Fruit fly (Drosophila melanogaster) whole organism, embryonic: ENCODE data around the gene RpL34b.

Experiments used
- Aef1 ChIP-seq: fragments of 200-800 bp; sonication (Bioruptor generic); IDR thresholded peaks from 3 replicates; pipeline ENCODE4 v1.3.6; 2022; ENCODE audit warnings: missing biosample characterization, missing genetic modification characterization
- Awh ChIP-seq: fragments of 200-800 bp; sonication (Bioruptor generic); IDR thresholded peaks from 2 replicates; pipeline ENCODE4, ENCODE4 v1.3.6; 2022; ENCODE audit warnings: missing biosample characterization, missing genetic modification characterization
- CG10321 ChIP-seq: fragments of 200-800 bp; sonication (Bioruptor generic); IDR thresholded peaks from 2 replicates; pipeline ENCODE4 v1.3.6; 2022; ENCODE audit warnings: missing biosample characterization, missing genetic modification characterization
- CG11696 ChIP-seq: fragments of 200-800 bp; sonication (Bioruptor generic); IDR thresholded peaks from 2 replicates; pipeline ENCODE4 v1.3.6; 2022; ENCODE audit warnings: missing biosample characterization, missing genetic modification characterization
- CG11723 ChIP-seq: fragments of 200-800 bp; sonication (Bioruptor generic); optimal IDR thresholded peaks from 2 replicates; lab custom pipeline; 2017; ENCODE audit warnings: missing biosample characterization, mild to moderate bottlenecking, missing genetic modification characterization
- CG12071 ChIP-seq: fragments of 200-800 bp; sonication (Bioruptor generic); optimal IDR thresholded peaks from 3 replicates; lab custom pipeline; 2018; ENCODE audit warnings: missing biosample characterization, mild to moderate bottlenecking, missing genetic modification characterization
- CG12236 ChIP-seq: fragments of 200-800 bp; sonication (Bioruptor generic); optimal IDR thresholded peaks from 2 replicates; lab custom pipeline; 2016; ENCODE audit warnings: missing biosample characterization, missing genetic modification characterization
- CG13296 ChIP-seq: fragments of 200-800 bp; sonication (Bioruptor generic); optimal IDR thresholded peaks from 3 replicates; lab custom pipeline; 2018; ENCODE audit warnings: missing biosample characterization, mild to moderate bottlenecking, missing genetic modification characterization
- CG15601 ChIP-seq: fragments of 200-800 bp; sonication (Bioruptor generic); optimal IDR thresholded peaks from 3 replicates; lab custom pipeline; 2019; ENCODE audit warnings: missing biosample characterization, mild to moderate bottlenecking, missing genetic modification characterization, moderate library complexity
- CG1647 ChIP-seq: fragments of 200-800 bp; sonication (Bioruptor generic); optimal IDR thresholded peaks from 3 replicates; lab custom pipeline; 2016; ENCODE audit warnings: missing biosample characterization, missing genetic modification characterization
- CG16813 ChIP-seq: fragments of 200-800 bp; sonication (Bioruptor generic); IDR thresholded peaks from 3 replicates; pipeline ENCODE4 v1.3.6; 2022; ENCODE audit warnings: missing biosample characterization, missing genetic modification characterization; ENCODE audit not compliant: partially characterized antibody
- CG17385 ChIP-seq: fragments of 200-800 bp; sonication (Bioruptor generic); optimal IDR thresholded peaks from 3 replicates; lab custom pipeline; 2018; ENCODE audit warnings: missing biosample characterization, mild to moderate bottlenecking, missing genetic modification characterization
- CG18011 ChIP-seq: fragments of 200-800 bp; sonication (Bioruptor generic); optimal IDR thresholded peaks from 2 replicates; lab custom pipeline; 2017; ENCODE audit warnings: missing biosample characterization, missing genetic modification characterization, mild to moderate bottlenecking, moderate library complexity, missing genotype
- CG18599 ChIP-seq: fragments of 200-800 bp; sonication (Bioruptor generic); optimal IDR thresholded peaks from 3 replicates; lab custom pipeline; 2017; ENCODE audit warnings: missing biosample characterization, missing genetic modification characterization, mild to moderate bottlenecking, moderate library complexity, missing genetic modification reagents
- CG2120 ChIP-seq: fragments of 200-800 bp; sonication (Bioruptor generic); optimal IDR thresholded peaks from 3 replicates; lab custom pipeline; 2016; ENCODE audit warnings: missing biosample characterization, missing genetic modification characterization
- CG2875 ChIP-seq: fragments of 200-800 bp; sonication (Bioruptor generic); optimal IDR thresholded peaks from 2 replicates; lab custom pipeline; 2017; ENCODE audit warnings: missing biosample characterization, mild to moderate bottlenecking, missing genetic modification characterization, missing genetic modification reagents
- CG3065 ChIP-seq: fragments of 200-800 bp; sonication (Bioruptor generic); optimal IDR thresholded peaks from 2 replicates; lab custom pipeline; 2016; ENCODE audit warnings: missing biosample characterization, missing genetic modification characterization
- CG33557 ChIP-seq: fragments of 200-800 bp; sonication (Bioruptor generic); optimal IDR thresholded peaks from 2 replicates; lab custom pipeline; 2019; ENCODE audit warnings: missing biosample characterization, mild to moderate bottlenecking, missing genetic modification characterization, moderate library complexity
- CG4328 ChIP-seq: fragments of 200-800 bp; sonication (Bioruptor generic); optimal IDR thresholded peaks from 3 replicates; lab custom pipeline; 2017; ENCODE audit warnings: missing biosample characterization, missing genetic modification reagents, missing genetic modification characterization
- CG4730 ChIP-seq: fragments of 200-800 bp; sonication (Bioruptor generic); IDR thresholded peaks from 2 replicates; pipeline ENCODE4 v1.3.6; 2022; ENCODE audit warnings: missing biosample characterization, missing genetic modification characterization
- CG6765 ChIP-seq: fragments of 200-800 bp; sonication (Bioruptor generic); optimal IDR thresholded peaks from 3 replicates; lab custom pipeline; 2017; ENCODE audit warnings: missing biosample characterization, mild to moderate bottlenecking, missing genetic modification characterization
- CG7357 ChIP-seq: fragments of 200-800 bp; sonication (Bioruptor generic); IDR thresholded peaks from 3 replicates; pipeline ENCODE4 v1.3.6; 2022; ENCODE audit warnings: missing biosample characterization, missing genetic modification characterization
- Camta ChIP-seq: fragments of 200-800 bp; sonication (Bioruptor generic); optimal IDR thresholded peaks from 2 replicates; lab custom pipeline; 2016; ENCODE audit warnings: missing biosample characterization, missing genetic modification characterization
- D19A ChIP-seq: fragments of 200-800 bp; optimal IDR thresholded peaks from 3 replicates; lab custom pipeline; 2019; ENCODE audit warnings: missing biosample characterization, mild to moderate bottlenecking, missing genetic modification characterization, moderate library complexity
- E2f2 ChIP-seq: fragments of 200-800 bp; sonication (Bioruptor generic); IDR thresholded peaks from 2 replicates; pipeline ENCODE4 v1.3.6; 2022; ENCODE audit warnings: missing biosample characterization, missing genetic modification characterization
- HLH3B ChIP-seq: fragments of 200-800 bp; sonication (Bioruptor generic); IDR thresholded peaks from 2 replicates; pipeline ENCODE4 v1.3.6; 2022; ENCODE audit warnings: missing biosample characterization, missing genetic modification characterization
- HmgD ChIP-seq: fragments of 200-800 bp; sonication (Bioruptor generic); optimal IDR thresholded peaks from 3 replicates; lab custom pipeline; 2016; ENCODE audit warnings: missing biosample characterization, missing genetic modification characterization
- Nf-YC ChIP-seq: fragments of 200-800 bp; optimal IDR thresholded peaks from 3 replicates; lab custom pipeline; 2019; ENCODE audit warnings: missing biosample characterization, mild to moderate bottlenecking, missing genetic modification characterization, moderate library complexity
- Rfx ChIP-seq: fragments of 200-800 bp; sonication (Bioruptor generic); IDR thresholded peaks from 2 replicates; pipeline ENCODE4 v1.3.6; 2022; ENCODE audit warnings: missing biosample characterization, missing genetic modification characterization
- Sox102F ChIP-seq: fragments of 200-800 bp; sonication (Bioruptor generic); optimal IDR thresholded peaks from 2 replicates; lab custom pipeline; 2018; ENCODE audit warnings: missing biosample characterization, mild to moderate bottlenecking, missing genetic modification characterization, moderate library complexity
- Xrp1 ChIP-seq: fragments of 200-800 bp; sonication (Bioruptor generic); IDR thresholded peaks from 2 replicates; pipeline ENCODE4 v1.3.6; 2022; ENCODE audit warnings: missing biosample characterization, missing genetic modification characterization
- ash1 ChIP-seq: fragments of 200-800 bp; sonication (Bioruptor generic); optimal IDR thresholded peaks from 2 replicates; lab custom pipeline; 2018; ENCODE audit warnings: missing biosample characterization, mild to moderate bottlenecking, missing genetic modification characterization
- bbx ChIP-seq: fragments of 200-800 bp; sonication (Bioruptor generic); IDR thresholded peaks from 2 replicates; pipeline ENCODE4 v1.3.6; 2022; ENCODE audit warnings: missing biosample characterization, missing genetic modification characterization; ENCODE audit not compliant: partially characterized antibody
- caup ChIP-seq: fragments of 200-800 bp; sonication (Bioruptor generic); optimal IDR thresholded peaks from 3 replicates; lab custom pipeline; 2017; ENCODE audit warnings: missing biosample characterization, mild to moderate bottlenecking, missing genetic modification characterization, moderate library complexity; ENCODE audit not compliant: severe bottlenecking
- corto ChIP-seq: fragments of 200-800 bp; sonication (Bioruptor generic); optimal IDR thresholded peaks from 2 replicates; lab custom pipeline; 2016; ENCODE audit warnings: missing biosample characterization, mild to moderate bottlenecking, missing genetic modification characterization, moderate library complexity
- dmrt11E ChIP-seq: fragments of 200-800 bp; sonication (Bioruptor generic); optimal IDR thresholded peaks from 3 replicates; lab custom pipeline; 2018; ENCODE audit warnings: missing biosample characterization, mild to moderate bottlenecking, missing genetic modification characterization, moderate library complexity
- fru ChIP-seq: fragments of >200 bp; optimal IDR thresholded peaks from 2 replicates; lab custom pipeline; 2017
- gsb-n ChIP-seq: fragments of 200-800 bp; sonication (Bioruptor generic); optimal IDR thresholded peaks from 3 replicates; lab custom pipeline; 2018; ENCODE audit warnings: missing biosample characterization, mild to moderate bottlenecking, missing genetic modification characterization
- luna ChIP-seq: fragments of 200-800 bp; sonication (Bioruptor generic); optimal IDR thresholded peaks from 2 replicates; lab custom pipeline; 2016; ENCODE audit warnings: missing biosample characterization, missing genetic modification characterization
- odd ChIP-seq: fragments of 200-800 bp; sonication (Bioruptor generic); optimal IDR thresholded peaks from 2 replicates; lab custom pipeline; 2017; ENCODE audit warnings: missing biosample characterization, mild to moderate bottlenecking, missing genetic modification characterization
- org-1 ChIP-seq: fragments of 200-800 bp; sonication (Bioruptor generic); optimal IDR thresholded peaks from 2 replicates; lab custom pipeline; 2017; ENCODE audit warnings: missing biosample characterization, missing genetic modification characterization
- pita ChIP-seq: fragments of 200-800 bp; sonication (Bioruptor generic); optimal IDR thresholded peaks from 2 replicates; lab custom pipeline; 2017; ENCODE audit warnings: missing biosample characterization, mild to moderate bottlenecking, missing genetic modification characterization
- ranshi ChIP-seq: fragments of 200-800 bp; sonication (Bioruptor generic); IDR thresholded peaks from 2 replicates; pipeline ENCODE4 v1.3.6; 2022; ENCODE audit warnings: missing biosample characterization, missing genetic modification characterization
- sc ChIP-seq, 3 experiments: fragments of >200 bp in 2 of 3; fragments of 200-800 bp in 1 of 3; sonication (Bioruptor generic) in 1 of 3; optimal IDR thresholded peaks; 2 replicates in 2 of 3; 3 replicates in 1 of 3; lab custom pipeline; 2017; ENCODE audit warnings: mild to moderate bottlenecking in 1 of 3, missing biosample characterization in 1 of 3, missing genetic modification characterization in 1 of 3, missing genetic modification reagents in 1 of 3
- slou ChIP-seq: fragments of 200-800 bp; sonication (Bioruptor generic); optimal IDR thresholded peaks from 3 replicates; lab custom pipeline; 2016; ENCODE audit warnings: missing biosample characterization, missing genetic modification characterization
- sna ChIP-seq: fragments of 200-800 bp; sonication (Bioruptor generic); IDR thresholded peaks from 2 replicates; pipeline ENCODE4 v1.3.6; 2022; ENCODE audit warnings: missing biosample characterization, missing genetic modification characterization; ENCODE audit not compliant: partially characterized antibody
- sr ChIP-seq: fragments of 200-800 bp; sonication (Bioruptor generic); IDR thresholded peaks from 3 replicates; pipeline ENCODE4 v1.3.6; 2022; ENCODE audit warnings: missing biosample characterization, missing genetic modification characterization
- tup ChIP-seq: fragments of 200-800 bp; sonication (Bioruptor generic); optimal IDR thresholded peaks from 2 replicates; lab custom pipeline; 2016; ENCODE audit warnings: missing biosample characterization, mild to moderate bottlenecking, missing genetic modification characterization, moderate library complexity
- twi ChIP-seq: fragments of 200-800 bp; optimal IDR thresholded peaks from 2 replicates; lab custom pipeline; 2019; ENCODE audit warnings: missing biosample characterization, mild to moderate bottlenecking, missing genetic modification characterization, moderate library complexity
- wdn ChIP-seq: fragments of 200-800 bp; sonication (Bioruptor generic); IDR thresholded peaks from 2 replicates; pipeline ENCODE4 v1.3.6; 2022; ENCODE audit warnings: missing biosample characterization, missing genetic modification characterization

The RpL34b gene

dm6 chr3R:9428189-9428699 lies 27.2 kb upstream of the RpL34b start (continued):
- TF ChIP-seq CG6765 (GFP tag; lab: Kevin White, UChicago) (peak; percentile 74), CG1647 (no peak), dmrt11E (no peak), org-1 (GFP tag; lab: Kevin White, UChicago) (peak; percentile 51), Awh (0 out of 2 replicates have a peak, but pooled peaks have one; percentile 18), corto (GFP tag; lab: Kevin White, UChicago) (peak; percentile 21), odd (GFP tag; lab: Kevin White, UChicago) (peak; percentile 58), CG15601 (tag; lab: Kevin White, UChicago) (peak; percentile 24), E2f2 (peak; percentile 37; the same call in 1 of the 2 replicates), luna (GFP tag; lab: Kevin White, UChicago) (no peak), CG12071 (peak; percentile 67), CG10321 (GFP tag; lab: Robert Waterston, UW) (0 out of 2 replicates have a peak, but pooled peaks have one; percentile 15), CG7357 (GFP tag; lab: Robert Waterston, UW) (no peak), pita (GFP tag; lab: Kevin White, UChicago) (no peak), CG17385 (GFP tag; lab: Kevin White, UChicago) (peak; percentile 58), Aef1 (GFP tag; lab: Robert Waterston, UW) (no peak), caup (GFP tag; lab: Kevin White, UChicago) (peak; percentile 69), CG12236 (GFP tag; lab: Kevin White, UChicago) (no peak), CG11696 (GFP tag; lab: Robert Waterston, UW) (no peak), CG18011 (GFP tag; lab: Kevin White, UChicago) (peak; percentile 16), HLH3B (GFP tag; lab: Robert Waterston, UW) (no peak), Nf-YC (tag; lab: Kevin White, UChicago) (peak; percentile 24), sr (GFP tag; lab: Robert Waterston, UW) (no peak), CG13296 (GFP tag; lab: Kevin White, UChicago) (peak; percentile 75), CG18599 (GFP tag; lab: Kevin White, UChicago) (peak; percentile 60), CG33557 (GFP tag; lab: Kevin White, UChicago) (peak; percentile 48), Sox102F (GFP tag; lab: Kevin White, UChicago) (no peak), CG2120 (GFP tag; lab: Kevin White, UChicago) (peak; percentile 8), slou (GFP tag; lab: Kevin White, UChicago) (no peak), HmgD (no peak), CG4328 (GFP tag; lab: Kevin White, UChicago) (peak; percentile 72), bbx (GFP tag; lab: Robert Waterston, UW) (0 out of 2 replicates have a peak, but pooled peaks have one; percentile 11), D19A (tag; lab: Kevin White, UChicago) (no peak), Camta (GFP tag; lab: Kevin White, UChicago) (no peak), CG11723 (GFP tag; lab: Kevin White, UChicago) (peak; percentile 43), CG2875 (peak; percentile 49), gsb-n (tag; lab: Kevin White, UChicago) (no peak), sc (optimal IDR thresholded peaks at IDR 0.05; lab: Kevin White, UChicago) (no peak), sc (GFP tag; optimal IDR thresholded peaks at IDR 0.05; lab: Kevin White, UChicago) (no peak), twi (peak; percentile 38), Rfx (GFP tag; lab: Robert Waterston, UW) (peak; percentile 29; the same call in 1 of the 2 replicates), Xrp1 (GFP tag; lab: Robert Waterston, UW) (peak; percentile 60), fru (lab: Kevin White, UChicago) (no peak), CG4730 (no peak), CG16813 (GFP tag; lab: Robert Waterston, UW) (no peak), ranshi (GFP tag; lab: Robert Waterston, UW) (peak; percentile 31; the same call in 1 of the 2 replicates), ash1 (no peak), tup (GFP tag; lab: Kevin White, UChicago) (no peak), CG3065 (no peak), sna (GFP tag; lab: Robert Waterston, UW) (0 out of 2 replicates have a peak, but pooled peaks have one; percentile 21), wdn (GFP tag; lab: Robert Waterston, UW) (no peak)
